Fruit fly (Drosophila melanogaster): ENCODE measurements around the gene CG42729.

The CG42729 gene

DNA sequence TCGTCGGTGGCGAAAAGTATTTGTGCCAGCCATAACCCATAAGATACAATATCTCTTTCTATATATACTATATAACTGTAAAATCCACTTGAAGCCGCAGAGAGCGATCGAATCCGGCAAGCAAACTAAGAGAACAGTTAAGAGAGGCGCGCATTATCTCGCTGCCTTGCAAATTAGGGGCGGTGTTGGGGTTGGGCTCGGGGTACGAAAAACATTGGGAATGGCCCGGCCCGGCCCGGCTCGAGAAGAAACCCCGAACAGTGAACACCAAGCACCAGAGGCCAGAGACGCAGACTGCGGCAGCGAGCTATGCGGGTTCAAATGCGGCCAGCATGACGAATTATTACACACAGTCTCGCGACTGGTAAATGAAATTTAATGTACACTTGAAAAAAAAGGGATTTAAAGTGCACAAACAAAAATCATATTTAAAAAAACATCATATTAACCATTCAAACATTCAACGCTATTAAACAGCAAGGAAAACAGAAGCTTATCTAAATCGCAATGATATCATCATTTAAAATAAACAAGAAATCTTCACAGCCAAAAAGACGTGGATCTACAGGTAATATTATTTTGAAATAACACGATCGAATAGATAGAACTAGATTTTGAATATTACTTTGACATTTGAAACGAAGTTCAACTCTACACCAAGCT is 5.2 kb upstream of the CG42729 start (continued):
- TF ChIP-seq CG17328 (GFP tag; IDR thresholded peaks at IDR 0.05) (peak; percentile 34; the same call in 1 of the 2 replicates), CG31224 (GFP tag; IDR thresholded peaks at IDR 0.05) (no peak), slp2 (GFP tag; optimal IDR thresholded peaks at IDR 0.05) (peak; percentile 15), dimm (GFP tag; IDR thresholded peaks at IDR 0.05) (0 out of 2 replicates have a peak, but pooled peaks have one; percentile 23), CG8281 (tag; optimal IDR thresholded peaks at IDR 0.05) (no peak), sisA (GFP tag; IDR thresholded peaks at IDR 0.05) (peak; percentile 42), Opbp (GFP tag; IDR thresholded peaks at IDR 0.05; ENCODE audit: partially characterized antibody) (no peak), Abd-B (GFP tag; optimal IDR thresholded peaks at IDR 0.05) (peak; percentile 15), lov (optimal IDR thresholded peaks at IDR 0.05) (no peak), lov (GFP tag; IDR thresholded peaks at IDR 0.05) (0 out of 3 replicates have a peak, but pooled peaks have one; percentile 27), Six4 (GFP tag; optimal IDR thresholded peaks at IDR 0.05) (peak; percentile 44), bigmax (GFP tag; optimal IDR thresholded peaks at IDR 0.05) (no peak), bowl (GFP tag; IDR thresholded peaks at IDR 0.05) (no peak), CG6654 (GFP tag; optimal IDR thresholded peaks at IDR 0.05) (peak; percentile 1), tna (GFP tag; IDR thresholded peaks at IDR 0.05; ENCODE audit: partially characterized antibody) (no peak), crp (GFP tag; optimal IDR thresholded peaks at IDR 0.05) (no peak), Hr39 (optimal IDR thresholded peaks at IDR 0.05) (no peak), br (optimal IDR thresholded peaks at IDR 0.05) (no peak), CG11696 (GFP tag; IDR thresholded peaks at IDR 0.05) (no peak), CG9932 (GFP tag; IDR thresholded peaks at IDR 0.05) (peak; percentile 55), CG4404 (GFP tag; IDR thresholded peaks at IDR 0.05) (peak; percentile 24; the same call in 1 of the 2 replicates), BtbVII (GFP tag; optimal IDR thresholded peaks at IDR 0.05) (no peak), CG13424 (tag; optimal IDR thresholded peaks at IDR 0.05) (no peak), CG9437 (GFP tag; optimal IDR thresholded peaks at IDR 0.05) (peak; percentile 33), Doc2 (GFP tag; IDR thresholded peaks at IDR 0.05) (no peak), Fer3 (tag; optimal IDR thresholded peaks at IDR 0.05) (peak; percentile 16), yki (optimal IDR thresholded peaks at IDR 0.05) (no peak), lola (GFP tag; optimal IDR thresholded peaks at IDR 0.05) (peak in 1 of 3 experiments; percentile 42), TFAM (GFP tag; optimal IDR thresholded peaks at IDR 0.05) (no peak), ara (GFP tag; IDR thresholded peaks at IDR 0.05) (no peak), ATbp (GFP tag; optimal IDR thresholded peaks at IDR 0.05) (no peak), Nf-YA (GFP tag; IDR thresholded peaks at IDR 0.05) (peak; percentile 53; the same call in 1 of the 2 replicates), CG2875 (GFP tag; optimal IDR thresholded peaks at IDR 0.05) (no peak), CG12769 (tag; optimal IDR thresholded peaks at IDR 0.05) (peak; percentile 68), bcd (GFP tag; optimal IDR thresholded peaks at IDR 0.05) (peak; percentile 6), CG1529 (GFP tag; optimal IDR thresholded peaks at IDR 0.05) (no peak), gsb (GFP tag; IDR thresholded peaks at IDR 0.05) (peak; percentile 47; the same call in 1 of the 2 replicates), onecut (GFP tag; IDR thresholded peaks at IDR 0.05) (peak; percentile 23; the same call in 1 of the 2 replicates), Sox102F (GFP tag; optimal IDR thresholded peaks at IDR 0.05) (peak; percentile 26), cg (GFP tag; optimal IDR thresholded peaks at IDR 0.05) (no peak), CG4424 (GFP tag; optimal IDR thresholded peaks at IDR 0.05) (peak; percentile 63), Atf3 (GFP tag; optimal IDR thresholded peaks at IDR 0.05) (no peak), CG7372 (GFP tag; IDR thresholded peaks at IDR 0.05) (peak; percentile 23; the same call in 1 of the 2 replicates), YL-1 (GFP tag; optimal IDR thresholded peaks at IDR 0.05) (no peak), luna (GFP tag; optimal IDR thresholded peaks at IDR 0.05) (no peak), gsb-n (tag; optimal IDR thresholded peaks at IDR 0.05) (peak; percentile 73), Camta (GFP tag; optimal IDR thresholded peaks at IDR 0.05) (no peak), Bgb (GFP tag; IDR thresholded peaks at IDR 0.05; ENCODE audit: partially characterized antibody) (peak; percentile 32; the same call in 1 of the 2 replicates), tap (tag; optimal IDR thresholded peaks at IDR 0.05) (no peak), sqz (GFP tag; optimal IDR thresholded peaks at IDR 0.05) (no peak), CG2712 (tag; optimal IDR thresholded peaks at IDR 0.05) (peak; percentile 61)

All from whole organism, embryonic.